Fruit fly (Drosophila melanogaster): Measurements from ENCODE around the gene CG6179.

DNA sequence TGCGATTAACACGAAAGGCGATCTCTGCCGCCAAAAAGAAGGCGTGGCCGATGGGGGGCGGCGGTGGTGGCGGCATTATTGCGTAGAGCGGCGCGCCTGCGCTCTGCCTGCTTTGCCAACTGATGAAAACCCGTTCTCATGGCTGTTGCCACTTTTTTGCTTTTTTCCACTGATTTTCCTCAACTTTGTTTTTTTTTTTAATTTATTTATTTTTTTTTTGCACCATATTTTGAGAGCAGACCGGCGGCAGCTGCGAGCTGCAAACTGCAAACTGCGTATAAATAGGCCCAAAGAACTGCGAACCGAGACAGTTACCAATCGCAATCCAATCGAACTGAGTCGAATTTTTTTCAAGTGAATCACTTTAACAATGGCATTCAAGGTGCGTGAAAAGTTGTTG is 42.2 kb downstream of the CG6179 start, which contains the start of gene CG42323:
- no peak for TF ChIP-seq Sox14 (GFP tag; optimal IDR thresholded peaks at IDR 0.05)
- TF ChIP-seq fd85E (GFP tag; optimal IDR thresholded peaks at IDR 0.05): no peak
- TF ChIP-seq Hr39 (GFP tag; optimal IDR thresholded peaks at IDR 0.05): no peak
- TF ChIP-seq CG11294 (GFP tag; IDR thresholded peaks at IDR 0.05): no peak
- no peak for TF ChIP-seq CG10631 (GFP tag; optimal IDR thresholded peaks at IDR 0.05)
- TF ChIP-seq CG8119 (GFP tag; IDR thresholded peaks at IDR 0.05): 0 out of 3 replicates have a peak, but pooled peaks have one; percentile 43
- no peak for TF ChIP-seq Gug (GFP tag; IDR thresholded peaks at IDR 0.05)
